ENCODE assay signal across 7 worm cellular contexts in the genomic region with DNA sequence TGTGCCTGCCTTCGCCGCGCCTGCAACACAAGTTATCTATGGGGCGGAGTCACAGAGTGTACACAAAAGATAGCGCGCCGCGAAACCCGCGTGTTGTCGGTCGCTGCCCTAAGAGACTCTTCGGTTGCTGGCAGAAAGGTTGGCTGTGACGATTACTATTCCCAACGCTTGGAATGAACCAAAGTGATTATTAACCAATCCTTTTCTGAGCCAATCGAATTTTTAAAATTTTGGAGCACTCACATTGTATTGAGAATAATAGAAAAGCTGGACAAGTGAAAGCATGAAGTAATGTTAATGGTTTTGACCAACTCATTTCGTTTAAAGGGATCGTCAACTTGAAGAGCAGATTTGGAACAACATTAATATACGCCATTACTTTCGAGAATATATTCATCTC.
A peak's percentile ranks its signal among the peaks of the same experiment; 100 is the strongest.
TF ChIP-seq lines count a peak whose summit lies in the region.

No protein-coding gene starts in this region.

TF ChIP-seq in whole organism, L1 larva, 84 proteins besides CTCF, POLR2A, EP300 and RAD21 (continues in another document):
- TF ChIP-seq nhr-11 (tag; optimal IDR thresholded peaks at IDR 0.05; lab: Kevin White, UChicago) (no peak), ztf-4 (tag; optimal IDR thresholded peaks at IDR 0.05; lab: Kevin White, UChicago) (peak; percentile 24), Y116A8C.19 (tag; optimal IDR thresholded peaks at IDR 0.05; lab: Kevin White, UChicago; ENCODE audit: borderline replicate concordance) (no peak), nhr-47 (tag; optimal IDR thresholded peaks at IDR 0.05; lab: Kevin White, UChicago) (peak; percentile 84), blmp-1 (tag; optimal IDR thresholded peaks at IDR 0.05; lab: Kevin White, UChicago) (no peak), aha-1 (tag; optimal IDR thresholded peaks at IDR 0.05; lab: Kevin White, UChicago) (no peak), egl-13 (tag; optimal IDR thresholded peaks at IDR 0.05; lab: Kevin White, UChicago) (peak; percentile 20), nhr-71 (tag; optimal IDR thresholded peaks at IDR 0.05; lab: Kevin White, UChicago) (peak; percentile 89), fkh-8 (tag; optimal IDR thresholded peaks at IDR 0.05; lab: Kevin White, UChicago) (no peak), lin-14 (GFP tag; optimal IDR thresholded peaks at IDR 0.05; lab: Kevin White, UChicago) (peak; percentile 64), nhr-84 (tag; optimal IDR thresholded peaks at IDR 0.05; lab: Kevin White, UChicago) (no peak), unc-62 (GFP tag; optimal IDR thresholded peaks at IDR 0.05; lab: Kevin White, UChicago) (no peak)

TF ChIP-seq in whole organism, L2 larva, 48 proteins besides CTCF, POLR2A, EP300 and RAD21 (continues in another document):
- no peak for TF ChIP-seq R02D3.7 (tag; optimal IDR thresholded peaks at IDR 0.05; lab: Kevin White, UChicago)
- TF ChIP-seq unc-55 (GFP tag; optimal IDR thresholded peaks at IDR 0.05; lab: Kevin White, UChicago), result no peak
- TF ChIP-seq nhr-25 (tag; optimal IDR thresholded peaks at IDR 0.05; lab: Kevin White, UChicago), result peak; percentile 53
- TF ChIP-seq unc-62 (GFP tag; optimal IDR thresholded peaks at IDR 0.05; lab: Kevin White, UChicago), result no peak
- TF ChIP-seq ama-1 (optimal IDR thresholded peaks at IDR 0.05; lab: Kevin White, UChicago), result peak; percentile 98
- peak in 1 of 2 experiments; percentile 42 for TF ChIP-seq mdl-1 (tag; optimal IDR thresholded peaks at IDR 0.05; lab: Kevin White, UChicago)
- TF ChIP-seq aly-2 (tag; optimal IDR thresholded peaks at IDR 0.05; lab: Kevin White, UChicago), result no peak
- no peak for TF ChIP-seq unc-39 (tag; optimal IDR thresholded peaks at IDR 0.05; lab: Kevin White, UChicago)
- TF ChIP-seq lin-13 (GFP tag; optimal IDR thresholded peaks at IDR 0.05; lab: Kevin White, UChicago), result no peak
- peak; percentile 66 for TF ChIP-seq F13H6.1 (tag; optimal IDR thresholded peaks at IDR 0.05; lab: Kevin White, UChicago)
- no peak for TF ChIP-seq nhr-12 (tag; optimal IDR thresholded peaks at IDR 0.05; lab: Kevin White, UChicago)
- TF ChIP-seq nhr-21 (tag; optimal IDR thresholded peaks at IDR 0.05; lab: Kevin White, UChicago), result peak; percentile 64
- no peak for TF ChIP-seq lin-39 (tag; optimal IDR thresholded peaks at IDR 0.05; lab: Kevin White, UChicago)

TF ChIP-seq in whole organism, L3 larva, 47 proteins besides CTCF, POLR2A, EP300 and RAD21 (continues in another document):
- TF ChIP-seq nhr-12 (tag; optimal IDR thresholded peaks at IDR 0.05; lab: Kevin White, UChicago), result no peak
- TF ChIP-seq jun-1 (tag; optimal IDR thresholded peaks at IDR 0.05; lab: Kevin White, UChicago), result no peak
- peak; percentile 31 for TF ChIP-seq lin-15B (tag; optimal IDR thresholded peaks at IDR 0.05; lab: Kevin White, UChicago)
- peak; percentile 34 for TF ChIP-seq nhr-77 (tag; optimal IDR thresholded peaks at IDR 0.05; lab: Kevin White, UChicago)
- TF ChIP-seq nhr-76 (tag; optimal IDR thresholded peaks at IDR 0.05; lab: Kevin White, UChicago), result no peak
- no peak for TF ChIP-seq elt-1 (tag; optimal IDR thresholded peaks at IDR 0.05; lab: Kevin White, UChicago)
- TF ChIP-seq egl-5 (tag; optimal IDR thresholded peaks at IDR 0.05; lab: Kevin White, UChicago), result no peak
- TF ChIP-seq sea-2 (GFP tag; optimal IDR thresholded peaks at IDR 0.05; lab: Kevin White, UChicago), result no peak
- no peak for TF ChIP-seq zag-1 (tag; optimal IDR thresholded peaks at IDR 0.05; lab: Kevin White, UChicago)
- TF ChIP-seq hmg-11 (tag; optimal IDR thresholded peaks at IDR 0.05; lab: Kevin White, UChicago), result no peak
- no peak for TF ChIP-seq mdl-1 (tag; optimal IDR thresholded peaks at IDR 0.05; lab: Kevin White, UChicago)
- peak; percentile 96 for TF ChIP-seq ama-1 (optimal IDR thresholded peaks at IDR 0.05; lab: Kevin White, UChicago)
- TF ChIP-seq ceh-16 (tag; optimal IDR thresholded peaks at IDR 0.05; lab: Kevin White, UChicago), result no peak
- TF ChIP-seq skn-1 (tag; optimal IDR thresholded peaks at IDR 0.05; lab: Kevin White, UChicago), result no peak

TF ChIP-seq in whole organism, L4 larva, 104 proteins besides CTCF, POLR2A, EP300 and RAD21 (continues in another document):
- TF ChIP-seq nhr-41 (GFP tag; IDR thresholded peaks at IDR 0.05; lab: Robert Waterston, UW) (no peak), tag-97 (GFP tag; IDR thresholded peaks at IDR 0.05; lab: Robert Waterston, UW) (no peak), mes-2 (tag; optimal IDR thresholded peaks at IDR 0.05; lab: Kevin White, UChicago; ENCODE audit: poor library complexity, severe bottlenecking) (peak; percentile 89), daf-8 (GFP tag; IDR thresholded peaks at IDR 0.05; lab: Robert Waterston, UW) (no peak), D1046.2 (GFP tag; IDR thresholded peaks at IDR 0.05; lab: Robert Waterston, UW) (no peak), lin-15B (tag; optimal IDR thresholded peaks at IDR 0.05; lab: Kevin White, UChicago) (peak; percentile 46), rbr-2 (tag; optimal IDR thresholded peaks at IDR 0.05; lab: Kevin White, UChicago) (peak; percentile 20), vab-7 (GFP tag; IDR thresholded peaks at IDR 0.05; lab: Robert Waterston, UW) (no peak), snpc-4 (tag; optimal IDR thresholded peaks at IDR 0.05; lab: Kevin White, UChicago) (peak; percentile 91), ztf-7 (tag; optimal IDR thresholded peaks at IDR 0.05; lab: Kevin White, UChicago) (peak; percentile 33), lin-1 (GFP tag; IDR thresholded peaks at IDR 0.05; lab: Robert Waterston, UW) (peak; percentile 82; the same call in 1 of the 2 replicates), php-3 (GFP tag; IDR thresholded peaks at IDR 0.05; lab: Robert Waterston, UW) (peak; percentile 49; the same call in 1 of the 2 replicates), attf-4 (tag; optimal IDR thresholded peaks at IDR 0.05; lab: Kevin White, UChicago) (peak; percentile 25)

TF ChIP-seq in whole organism, early embryonic, 17 proteins besides CTCF, POLR2A, EP300 and RAD21:
- TF ChIP-seq ama-1 (optimal IDR thresholded peaks at IDR 0.05; lab: Kevin White, UChicago), result peak; percentile 57
- no peak for TF ChIP-seq sea-1 (GFP tag; conservative IDR thresholded peaks at IDR 0.05; lab: Robert Waterston, UW)

TF ChIP-seq in whole organism, late embryonic, 69 proteins besides CTCF, POLR2A, EP300 and RAD21:
- TF ChIP-seq fkh-6 (tag; optimal IDR thresholded peaks at IDR 0.05; lab: Kevin White, UChicago) (no peak), ceh-6 (GFP tag; optimal IDR thresholded peaks at IDR 0.05; lab: Kevin White, UChicago) (no peak), C08G9.2 (tag; optimal IDR thresholded peaks at IDR 0.05; lab: Kevin White, UChicago) (no peak), ama-1 (optimal IDR thresholded peaks at IDR 0.05; lab: Kevin White, UChicago) (peak; percentile 5), unc-55 (GFP tag; optimal IDR thresholded peaks at IDR 0.05; lab: Kevin White, UChicago) (no peak), elt-2 (tag; optimal IDR thresholded peaks at IDR 0.05; lab: Kevin White, UChicago) (peak; percentile 55), madf-2 (tag; optimal IDR thresholded peaks at IDR 0.05; lab: Kevin White, UChicago) (no peak)
TF ChIP-seq in whole organism, late embryonic: peak in this region for 2.

TF ChIP-seq in whole organism, young adult, 124 proteins besides CTCF, POLR2A, EP300 and RAD21 (continues in another document):
- TF ChIP-seq pbrm-1 (GFP tag; IDR thresholded peaks at IDR 0.05; lab: Robert Waterston, UW), result peak; percentile 95
- no peak for TF ChIP-seq tbx-9 (tag; optimal IDR thresholded peaks at IDR 0.05; lab: Kevin White, UChicago; ENCODE audit: borderline replicate concordance)
- no peak for TF ChIP-seq ceh-91 (GFP tag; IDR thresholded peaks at IDR 0.05; lab: Robert Waterston, UW)
- TF ChIP-seq fkh-3 (tag; optimal IDR thresholded peaks at IDR 0.05; lab: Kevin White, UChicago), result no peak
- TF ChIP-seq ceh-58 (GFP tag; IDR thresholded peaks at IDR 0.05; lab: Robert Waterston, UW), result no peak
- no peak; the same call in 1 of the 2 replicates for TF ChIP-seq rcor-1 (GFP tag; IDR thresholded peaks at IDR 0.05; lab: Robert Waterston, UW)
- no peak for TF ChIP-seq lir-1 (GFP tag; conservative IDR thresholded peaks at IDR 0.05; lab: Robert Waterston, UW)
- TF ChIP-seq ztf-28 (GFP tag; IDR thresholded peaks at IDR 0.05; lab: Robert Waterston, UW), result no peak
- no peak for TF ChIP-seq sptf-2 (GFP tag; optimal IDR thresholded peaks at IDR 0.05; lab: Kevin White, UChicago)
- TF ChIP-seq pha-4 (tag; optimal IDR thresholded peaks at IDR 0.05; lab: Kevin White, UChicago), result no peak
- TF ChIP-seq somi-1 (GFP tag; optimal IDR thresholded peaks at IDR 0.05; lab: Kevin White, UChicago), result no peak
- no peak for TF ChIP-seq hlh-26 (GFP tag; conservative IDR thresholded peaks at IDR 0.05; lab: Robert Waterston, UW)
- TF ChIP-seq cebp-2 (GFP tag; IDR thresholded peaks at IDR 0.05; lab: Robert Waterston, UW), result no peak
- TF ChIP-seq lin-54 (GFP tag; optimal IDR thresholded peaks at IDR 0.05; lab: Kevin White, UChicago), result peak; percentile 65
- TF ChIP-seq egrh-3 (GFP tag; IDR thresholded peaks at IDR 0.05; lab: Robert Waterston, UW), result no peak
- TF ChIP-seq egl-18 (GFP tag; IDR thresholded peaks at IDR 0.05; lab: Robert Waterston, UW), result no peak
- no peak for TF ChIP-seq zfh-2 (GFP tag; conservative IDR thresholded peaks at IDR 0.05; lab: Robert Waterston, UW)
- no peak for TF ChIP-seq attf-5 (GFP tag; optimal IDR thresholded peaks at IDR 0.05; lab: Kevin White, UChicago)
- TF ChIP-seq ekl-4 (GFP tag; IDR thresholded peaks at IDR 0.05; lab: Robert Waterston, UW), result no peak; the same call in none of the 2 replicates
- no peak for TF ChIP-seq lin-35 (GFP tag; optimal IDR thresholded peaks at IDR 0.05; lab: Kevin White, UChicago)
- peak; percentile 98 for TF ChIP-seq snpc-4 (GFP tag; optimal IDR thresholded peaks at IDR 0.05; lab: Kevin White, UChicago)
- peak; percentile 98 to 100 (median 99) for TF ChIP-seq snpc-4 (tag; optimal IDR thresholded peaks at IDR 0.05; lab: Kevin White, UChicago)
- no peak for TF ChIP-seq let-526 (GFP tag; IDR thresholded peaks at IDR 0.05; lab: Robert Waterston, UW)
- no peak for TF ChIP-seq nhr-90 (tag; optimal IDR thresholded peaks at IDR 0.05; lab: Kevin White, UChicago)
- peak; percentile 97 for TF ChIP-seq snpc-3.4 (tag; optimal IDR thresholded peaks at IDR 0.05; lab: Kevin White, UChicago)
- no peak for TF ChIP-seq lag-1 (GFP tag; IDR thresholded peaks at IDR 0.05; lab: Robert Waterston, UW)
- no peak for TF ChIP-seq F22D6.2 (tag; optimal IDR thresholded peaks at IDR 0.05; lab: Kevin White, UChicago)
- TF ChIP-seq xnd-1 (tag; optimal IDR thresholded peaks at IDR 0.05; lab: Kevin White, UChicago), result peak; percentile 62
- no peak for TF ChIP-seq nfya-1 (tag; optimal IDR thresholded peaks at IDR 0.05; lab: Kevin White, UChicago; ENCODE audit: borderline replicate concordance, insufficient read depth)
- TF ChIP-seq atf-7 (tag; optimal IDR thresholded peaks at IDR 0.05; lab: Kevin White, UChicago), result peak; percentile 19
- TF ChIP-seq let-607 (tag; optimal IDR thresholded peaks at IDR 0.05; lab: Kevin White, UChicago), result no peak
- TF ChIP-seq Y79H2A.3 (GFP tag; conservative IDR thresholded peaks at IDR 0.05; lab: Robert Waterston, UW), result 0 out of 2 replicates have a peak, but pooled peaks have one; percentile 26
- TF ChIP-seq hrde-1 (tag; optimal IDR thresholded peaks at IDR 0.05; lab: Kevin White, UChicago; ENCODE audit: borderline replicate concordance), result peak; percentile 23
